Worm (Caenorhabditis elegans) whole organism, early embryonic: Measurements from ENCODE around the gene R07E5.4.

Experiments used
- B0310.2 ChIP-seq: sonication (generic microtip); optimal IDR thresholded peaks from 2 replicates; lab custom pipeline; 2016; ENCODE audit warnings: mild to moderate bottlenecking, missing genetic modification characterization, missing compliant biosample characterization
- F13C5.2 ChIP-seq: sonication (generic microtip); optimal IDR thresholded peaks from 2 replicates; lab custom pipeline; 2017; ENCODE audit warnings: mild to moderate bottlenecking, missing genetic modification characterization, inconsistent platforms, missing compliant biosample characterization
- aly-1 ChIP-seq: sonication (generic microtip); optimal IDR thresholded peaks from 2 replicates; lab custom pipeline; 2016; ENCODE audit warnings: missing genetic modification characterization, missing compliant biosample characterization
- ama-1 ChIP-seq: fragments of 150-350 bp; optimal IDR thresholded peaks from 2 replicates; lab custom pipeline; 2014
- ceh-13 ChIP-seq: fragments of 200-800 bp; sonication (Bioruptor generic); optimal IDR thresholded peaks from 2 replicates; lab custom pipeline; 2018; ENCODE audit warnings: mild to moderate bottlenecking, missing genetic modification characterization, missing compliant biosample characterization
- ceh-36 ChIP-seq: sonication (generic microtip); optimal IDR thresholded peaks from 2 replicates; lab custom pipeline; 2016; ENCODE audit warnings: missing genetic modification characterization, inconsistent platforms, missing compliant biosample characterization
- ets-7 ChIP-seq: sonication (generic microtip); optimal IDR thresholded peaks from 2 replicates; lab custom pipeline; 2016; ENCODE audit warnings: missing genotype, missing genetic modification characterization, missing compliant biosample characterization
- flt-1 ChIP-seq: fragments of 200-800 bp; sonication (Bioruptor generic); IDR thresholded peaks from 2 replicates; pipeline ENCODE4 v1.3.6; 2022; ENCODE audit warnings: missing genetic modification characterization, missing compliant biosample characterization
- hmbx-1 ChIP-seq: sonication (generic microtip); optimal IDR thresholded peaks from 2 replicates; lab custom pipeline; 2016; ENCODE audit warnings: mild to moderate bottlenecking, missing genetic modification characterization, missing compliant biosample characterization
- hmg-4 ChIP-seq: fragments of 200-800 bp; sonication (Bioruptor generic); optimal IDR thresholded peaks from 2 replicates; lab custom pipeline; 2018; ENCODE audit warnings: mild to moderate bottlenecking, missing genetic modification characterization, missing compliant biosample characterization
- hnd-1 ChIP-seq: sonication (generic microtip); optimal IDR thresholded peaks from 2 replicates; lab custom pipeline; 2016; ENCODE audit warnings: missing genetic modification characterization, missing compliant biosample characterization
- pes-1 ChIP-seq: fragments of 200-800 bp; sonication (Bioruptor generic); IDR thresholded peaks from 2 replicates; pipeline ENCODE4 v1.3.6; 2022; ENCODE audit warnings: missing genetic modification reagents, missing genetic modification characterization, missing compliant biosample characterization
- scrt-1 ChIP-seq: fragments of 200-800 bp; sonication (Bioruptor generic); IDR thresholded peaks from 2 replicates; pipeline ENCODE4 v1.3.6; 2022; ENCODE audit warnings: missing genetic modification characterization, missing compliant biosample characterization
- sea-1 ChIP-seq: fragments of 200-800 bp; sonication (Bioruptor generic); conservative IDR thresholded peaks from 2 replicates; pipeline ENCODE4 v1.3.6; 2022; ENCODE audit warnings: missing genetic modification characterization, missing compliant biosample characterization
- tbx-11 ChIP-seq: fragments of 200-800 bp; sonication (Bioruptor generic); IDR thresholded peaks from 2 replicates; pipeline ENCODE4 v1.3.6; 2022; ENCODE audit warnings: missing genetic modification characterization, missing compliant biosample characterization
- tbx-37 ChIP-seq: fragments of 200-800 bp; sonication (Bioruptor generic); conservative IDR thresholded peaks from 2 replicates; pipeline ENCODE4 v1.3.6; 2022; ENCODE audit warnings: missing genetic modification reagents, missing genetic modification characterization, missing compliant biosample characterization
- tra-4 ChIP-seq: sonication (generic microtip); optimal IDR thresholded peaks from 2 replicates; lab custom pipeline; 2017; ENCODE audit warnings: missing genetic modification characterization, missing compliant biosample characterization

Gene R07E5.4

ce11 chrIII:4391938-4392337, 2.7 kb upstream of the R07E5.4 start:
- TF ChIP-seq B0310.2 (no peak), hmbx-1 (tag; lab: Kevin White, UChicago) (no peak), tbx-37 (GFP tag; lab: Robert Waterston, UW) (no peak), scrt-1 (no peak), ets-7 (no peak), F13C5.2 (tag; lab: Kevin White, UChicago) (no peak), flt-1 (GFP tag; lab: Robert Waterston, UW) (no peak), hmg-4 (GFP tag; lab: Kevin White, UChicago) (no peak), tra-4 (tag; lab: Kevin White, UChicago) (no peak), ama-1 (no peak), hnd-1 (tag; lab: Kevin White, UChicago) (no peak), aly-1 (no peak), sea-1 (no peak), tbx-11 (no peak), pes-1 (GFP tag; lab: Robert Waterston, UW) (no peak), ceh-13 (GFP tag; lab: Kevin White, UChicago) (no peak), ceh-36 (tag; lab: Kevin White, UChicago) (no peak)

- TF ChIP-seq scrt-1, result no peak
- TF ChIP-seq ets-7, result no peak
- no peak for TF ChIP-seq sea-1
- TF ChIP-seq hmg-4 (GFP tag; lab: Kevin White, UChicago), result no peak
- no peak for TF ChIP-seq ceh-13 (GFP tag; lab: Kevin White, UChicago)
- TF ChIP-seq flt-1 (GFP tag; lab: Robert Waterston, UW), result no peak
- TF ChIP-seq tbx-11, result no peak
- no peak for TF ChIP-seq pes-1 (GFP tag; lab: Robert Waterston, UW)
- no peak for TF ChIP-seq ama-1
- no peak for TF ChIP-seq aly-1
- no peak for TF ChIP-seq hnd-1 (tag; lab: Kevin White, UChicago)
- no peak for TF ChIP-seq ceh-36 (tag; lab: Kevin White, UChicago)
- no peak for TF ChIP-seq F13C5.2 (tag; lab: Kevin White, UChicago)
- no peak for TF ChIP-seq B0310.2
Observed at ce11 chrIII:4395857-4396256, 1.3 kb downstream of the R07E5.4 start.

- no peak for TF ChIP-seq F13C5.2 (tag; lab: Kevin White, UChicago)
- no peak for TF ChIP-seq hmg-4 (GFP tag; lab: Kevin White, UChicago)
- TF ChIP-seq hnd-1 (tag; lab: Kevin White, UChicago), result no peak
- no peak for TF ChIP-seq sea-1
- TF ChIP-seq hmbx-1 (tag; lab: Kevin White, UChicago), result no peak
- TF ChIP-seq flt-1 (GFP tag; lab: Robert Waterston, UW), result no peak
- no peak for TF ChIP-seq scrt-1
- no peak for TF ChIP-seq ets-7
- no peak for TF ChIP-seq ceh-13 (GFP tag; lab: Kevin White, UChicago)
- TF ChIP-seq tbx-11, result no peak
- TF ChIP-seq aly-1, result no peak
- TF ChIP-seq ceh-36 (tag; lab: Kevin White, UChicago), result no peak
- TF ChIP-seq pes-1 (GFP tag; lab: Robert Waterston, UW), result no peak
- TF ChIP-seq B0310.2, result no peak
- TF ChIP-seq tbx-37 (GFP tag; lab: Robert Waterston, UW), result no peak
Observed at ce11 chrIII:4397115-4397514, 2.5 kb downstream of the R07E5.4 start, which contains the start of gene R07E5.5. Gene R07E5.5 (plus strand): TSS chrIII:4397415.

ce11 chrIII:4398463-4398862, 3.9 kb downstream of the R07E5.4 start, which contains the start of gene R07E5.6:
Gene R07E5.6 (plus strand): TSS chrIII:4398763.
- TF ChIP-seq ceh-36 (tag; lab: Kevin White, UChicago) (no peak), tbx-37 (GFP tag; lab: Robert Waterston, UW) (no peak), tbx-11 (no peak)

- TF ChIP-seq ceh-13 (GFP tag; lab: Kevin White, UChicago) (no peak), hmbx-1 (tag; lab: Kevin White, UChicago) (no peak), tbx-11 (no peak), B0310.2 (no peak), tbx-37 (GFP tag; lab: Robert Waterston, UW) (no peak), hnd-1 (tag; lab: Kevin White, UChicago) (no peak), sea-1 (no peak), scrt-1 (no peak), ets-7 (no peak), hmg-4 (GFP tag; lab: Kevin White, UChicago) (no peak), F13C5.2 (tag; lab: Kevin White, UChicago) (no peak), aly-1 (no peak)
Observed at ce11 chrIII:4401142-4401541, 6.5 kb downstream of the R07E5.4 start, which contains the start of gene R07E5.15. Gene R07E5.15 (plus strand): TSS chrIII:4401442.

- TF ChIP-seq tbx-11 (no peak), sea-1 (no peak), hmbx-1 (tag; lab: Kevin White, UChicago) (no peak), tra-4 (tag; lab: Kevin White, UChicago) (no peak), hnd-1 (tag; lab: Kevin White, UChicago) (no peak), aly-1 (no peak), ceh-13 (GFP tag; lab: Kevin White, UChicago) (no peak), F13C5.2 (tag; lab: Kevin White, UChicago) (peak; percentile 59)
Observed at ce11 chrIII:4404339-4404836, 9.8 kb downstream of the R07E5.4 start, which contains the start of the genes R07E5.17 and snfc-5. Gene R07E5.17 (minus strand): TSS chrIII:4404436. Gene snfc-5 (plus strand): TSS chrIII:4404786.

ce11 chrIII:4405986-4406385, 11.4 kb downstream of the R07E5.4 start, which contains the start of gene rnp-4:
Gene rnp-4 (plus strand): TSS chrIII:4406286.
- no peak for TF ChIP-seq pes-1 (GFP tag; lab: Robert Waterston, UW)
- TF ChIP-seq sea-1, result no peak
- no peak for TF ChIP-seq tra-4 (tag; lab: Kevin White, UChicago)
- no peak for TF ChIP-seq ceh-13 (GFP tag; lab: Kevin White, UChicago)
- no peak for TF ChIP-seq flt-1 (GFP tag; lab: Robert Waterston, UW)
- TF ChIP-seq scrt-1, result no peak
- no peak for TF ChIP-seq tbx-37 (GFP tag; lab: Robert Waterston, UW)
- TF ChIP-seq hnd-1 (tag; lab: Kevin White, UChicago), result no peak
- no peak for TF ChIP-seq B0310.2
- no peak for TF ChIP-seq hmbx-1 (tag; lab: Kevin White, UChicago)
- TF ChIP-seq ceh-36 (tag; lab: Kevin White, UChicago), result no peak
- TF ChIP-seq ets-7, result no peak
- TF ChIP-seq F13C5.2 (tag; lab: Kevin White, UChicago), result no peak
- TF ChIP-seq tbx-11, result no peak
- TF ChIP-seq ama-1, result no peak
- no peak for TF ChIP-seq aly-1
- no peak for TF ChIP-seq hmg-4 (GFP tag; lab: Kevin White, UChicago)
